Fruit fly (Drosophila melanogaster) whole organism, embryonic: ENCODE data around the gene cysu.

Source experiments
- Ada2b ChIP-seq: fragments of 200-800 bp; sonication (Bioruptor generic); IDR thresholded peaks from 2 replicates; pipeline ENCODE4 v1.3.6; 2022; ENCODE audit warnings: missing biosample characterization, missing genetic modification characterization
- Adf1 ChIP-seq: fragments of 200-800 bp; sonication (Bioruptor generic); IDR thresholded peaks from 2 replicates; pipeline ENCODE4 v1.3.6; 2022; ENCODE audit warnings: missing biosample characterization, missing genetic modification characterization
- Bgb ChIP-seq: fragments of 200-800 bp; sonication (Bioruptor generic); IDR thresholded peaks from 2 replicates; pipeline ENCODE4 v1.3.6; 2022; ENCODE audit warnings: missing biosample characterization, missing genetic modification characterization; ENCODE audit not compliant: partially characterized antibody
- C15 ChIP-seq: fragments of 200-800 bp; sonication (Bioruptor generic); IDR thresholded peaks from 3 replicates; pipeline ENCODE4 v1.3.6; 2022; ENCODE audit warnings: missing biosample characterization, missing genetic modification characterization
- CG10274 ChIP-seq: fragments of 200-800 bp; sonication (Bioruptor generic); optimal IDR thresholded peaks from 3 replicates; lab custom pipeline; 2017; ENCODE audit warnings: missing biosample characterization, mild to moderate bottlenecking, missing genetic modification characterization
- CG10462 ChIP-seq: fragments of 200-800 bp; sonication (Bioruptor generic); optimal IDR thresholded peaks from 2 replicates; lab custom pipeline; 2016; ENCODE audit warnings: missing biosample characterization, missing genetic modification characterization
- CG10543 ChIP-seq: fragments of 200-800 bp; sonication (Bioruptor generic); optimal IDR thresholded peaks from 3 replicates; lab custom pipeline; 2017; ENCODE audit warnings: missing biosample characterization, mild to moderate bottlenecking, missing genetic modification characterization, moderate library complexity
- CG11456 ChIP-seq: fragments of 200-800 bp; sonication (Bioruptor generic); IDR thresholded peaks from 3 replicates; pipeline ENCODE4 v1.3.6; 2022; ENCODE audit warnings: missing biosample characterization, missing genetic modification characterization
- CG11560 ChIP-seq: fragments of 200-800 bp; sonication (Bioruptor generic); IDR thresholded peaks from 3 replicates; pipeline ENCODE4 v1.3.6; 2022; ENCODE audit warnings: missing biosample characterization, missing genetic modification characterization
- CG12942 ChIP-seq: fragments of 200-800 bp; sonication (Bioruptor generic); optimal IDR thresholded peaks from 3 replicates; lab custom pipeline; 2016; ENCODE audit warnings: missing biosample characterization, missing genetic modification characterization
- CG15479 ChIP-seq: fragments of 200-800 bp; sonication (Bioruptor generic); optimal IDR thresholded peaks from 3 replicates; lab custom pipeline; 2019; ENCODE audit warnings: missing biosample characterization, mild to moderate bottlenecking, missing genetic modification characterization, moderate library complexity
- CG34422 ChIP-seq: fragments of 200-800 bp; sonication (Bioruptor generic); IDR thresholded peaks from 3 replicates; pipeline ENCODE4 v1.3.6; 2022; ENCODE audit warnings: missing biosample characterization, missing genetic modification characterization
- CG3726 ChIP-seq: fragments of 200-800 bp; sonication (Bioruptor generic); IDR thresholded peaks from 3 replicates; pipeline ENCODE4, ENCODE4 v1.3.6; 2022; ENCODE audit warnings: missing biosample characterization, missing genetic modification characterization
- CG3995 ChIP-seq: fragments of 200-800 bp; sonication (Bioruptor generic); optimal IDR thresholded peaks from 3 replicates; lab custom pipeline; 2016; ENCODE audit warnings: missing biosample characterization, missing genetic modification characterization
- CG7987 ChIP-seq: fragments of 200-800 bp; sonication (Bioruptor generic); optimal IDR thresholded peaks from 2 replicates; lab custom pipeline; 2018; ENCODE audit warnings: missing biosample characterization, mild to moderate bottlenecking, missing genetic modification characterization, moderate library complexity
- CG8388 ChIP-seq: fragments of 200-800 bp; sonication (Bioruptor generic); optimal IDR thresholded peaks from 2 replicates; lab custom pipeline; 2019; ENCODE audit warnings: missing biosample characterization, mild to moderate bottlenecking, missing genetic modification characterization, moderate library complexity
- CG8924 ChIP-seq: fragments of 200-800 bp; optimal IDR thresholded peaks from 3 replicates; lab custom pipeline; 2019; ENCODE audit warnings: missing biosample characterization, mild to moderate bottlenecking, missing genetic modification characterization, moderate library complexity
- D19A ChIP-seq: fragments of 200-800 bp; optimal IDR thresholded peaks from 3 replicates; lab custom pipeline; 2019; ENCODE audit warnings: missing biosample characterization, mild to moderate bottlenecking, missing genetic modification characterization, moderate library complexity
- Doc3 ChIP-seq: fragments of 200-800 bp; sonication (Bioruptor generic); IDR thresholded peaks from 3 replicates; pipeline ENCODE4 v1.3.6; 2022; ENCODE audit warnings: missing biosample characterization, missing genetic modification characterization; ENCODE audit not compliant: partially characterized antibody
- Dp ChIP-seq: fragments of 200-800 bp; sonication (Bioruptor generic); optimal IDR thresholded peaks from 2 replicates; lab custom pipeline; 2018; ENCODE audit warnings: missing biosample characterization, mild to moderate bottlenecking, missing genetic modification characterization, moderate library complexity
- Ets65A ChIP-seq: fragments of 200-800 bp; sonication (Bioruptor generic); peaks from one replicate; lab custom pipeline; 2016; ENCODE audit warnings: missing biosample characterization, missing genetic modification characterization
- Gug ChIP-seq: fragments of 200-800 bp; sonication (Bioruptor generic); IDR thresholded peaks from 4 replicates; pipeline ENCODE4 v1.3.6; 2022; ENCODE audit warnings: missing biosample characterization, missing genetic modification characterization
- Hey ChIP-seq: fragments of 200-800 bp; sonication (Bioruptor generic); optimal IDR thresholded peaks from 3 replicates; lab custom pipeline; 2018; ENCODE audit warnings: missing biosample characterization, mild to moderate bottlenecking, missing genetic modification characterization
- Jarid2 ChIP-seq: fragments of 200-800 bp; sonication (Bioruptor generic); optimal IDR thresholded peaks from 3 replicates; lab custom pipeline; 2017; ENCODE audit warnings: mild to moderate bottlenecking, missing biosample characterization, missing genetic modification reagents, missing genetic modification characterization
- Opbp ChIP-seq: fragments of 200-800 bp; sonication (Bioruptor generic); IDR thresholded peaks from 3 replicates; pipeline ENCODE4 v1.3.6; 2022; ENCODE audit warnings: missing biosample characterization, missing genetic modification characterization; ENCODE audit not compliant: partially characterized antibody
- Ptx1 ChIP-seq: fragments of 200-800 bp; sonication (Bioruptor generic); IDR thresholded peaks from 2 replicates; pipeline ENCODE4 v1.3.6; 2022; ENCODE audit warnings: missing biosample characterization, missing genetic modification characterization
- Sox100B ChIP-seq: fragments of 200-800 bp; sonication (Bioruptor generic); optimal IDR thresholded peaks from 3 replicates; lab custom pipeline; 2018; ENCODE audit warnings: missing biosample characterization, mild to moderate bottlenecking, missing genetic modification characterization
- ac ChIP-seq: fragments of 200-800 bp; sonication (Bioruptor generic); optimal IDR thresholded peaks from 3 replicates; lab custom pipeline; 2017; ENCODE audit warnings: missing biosample characterization, mild to moderate bottlenecking, missing genetic modification characterization
- aop ChIP-seq: fragments of 200-800 bp; sonication (Bioruptor generic); IDR thresholded peaks from 2 replicates; pipeline ENCODE4 v1.3.6; 2022; ENCODE audit warnings: missing biosample characterization, missing genetic modification characterization
- cg ChIP-seq: fragments of 200-800 bp; sonication (Bioruptor generic); optimal IDR thresholded peaks from 3 replicates; lab custom pipeline; 2019; ENCODE audit warnings: missing biosample characterization, mild to moderate bottlenecking, missing genetic modification characterization, moderate library complexity
- chif ChIP-seq, 2 experiments: fragments of 200-800 bp; sonication (Bioruptor generic); optimal IDR thresholded peaks; 3 replicates each; lab custom pipeline; 2016; ENCODE audit warnings: missing biosample characterization in 2 of 2, missing genetic modification characterization in 2 of 2
- chinmo ChIP-seq: fragments of 200-800 bp; sonication (Bioruptor generic); IDR thresholded peaks from 4 replicates; pipeline ENCODE4 v1.3.6; 2022; ENCODE audit warnings: missing biosample characterization, missing genetic modification characterization; ENCODE audit not compliant: partially characterized antibody
- crol ChIP-seq: fragments of 200-800 bp; sonication (Bioruptor generic); IDR thresholded peaks from 2 replicates; pipeline ENCODE4 v1.3.6; 2022; ENCODE audit warnings: missing biosample characterization, missing genetic modification characterization
- hkb ChIP-seq, 2 experiments: fragments of 200-800 bp in 1 of 2; fragments of >200 bp in 1 of 2; sonication (Bioruptor generic) in 1 of 2; IDR thresholded peaks in 1 of 2; optimal IDR thresholded peaks in 1 of 2; 2 replicates each; pipeline versions ENCODE4 v1.3.6 to Lab custom; 2017 to 2022; ENCODE audit warnings: missing biosample characterization in 1 of 2, missing genetic modification characterization in 1 of 2
- ken ChIP-seq: fragments of 200-800 bp; sonication (Bioruptor generic); IDR thresholded peaks from 3 replicates; pipeline ENCODE4 v1.3.6; 2022; ENCODE audit warnings: missing biosample characterization, missing genetic modification characterization
- knrl ChIP-seq: fragments of 200-800 bp; sonication (Bioruptor generic); IDR thresholded peaks from 3 replicates; pipeline ENCODE4 v1.3.6; 2022; ENCODE audit warnings: missing biosample characterization, missing genetic modification characterization; ENCODE audit not compliant: partially characterized antibody
- lbe ChIP-seq: fragments of 200-800 bp; sonication (Bioruptor generic); optimal IDR thresholded peaks from 2 replicates; lab custom pipeline; 2016; ENCODE audit warnings: missing biosample characterization, mild to moderate bottlenecking, missing genetic modification characterization
- lilli ChIP-seq: fragments of 200-800 bp; sonication (Bioruptor generic); optimal IDR thresholded peaks from 3 replicates; lab custom pipeline; 2016; ENCODE audit warnings: missing biosample characterization, missing genetic modification characterization
- maf-S ChIP-seq: fragments of 200-800 bp; sonication (Bioruptor generic); optimal IDR thresholded peaks from 2 replicates; lab custom pipeline; 2016; ENCODE audit warnings: missing biosample characterization, missing genetic modification characterization
- mirr ChIP-seq: fragments of 200-800 bp; sonication (Bioruptor generic); optimal IDR thresholded peaks from 3 replicates; lab custom pipeline; 2018; ENCODE audit warnings: missing biosample characterization, mild to moderate bottlenecking, missing genetic modification characterization
- nerfin-2 ChIP-seq: fragments of 200-800 bp; sonication (Bioruptor generic); IDR thresholded peaks from 2 replicates; pipeline ENCODE4 v1.3.6; 2022; ENCODE audit warnings: missing biosample characterization, missing genetic modification characterization; ENCODE audit not compliant: partially characterized antibody
- peb ChIP-seq: fragments of 200-800 bp; sonication (Bioruptor generic); IDR thresholded peaks from 2 replicates; pipeline ENCODE4 v1.3.6; 2022; ENCODE audit warnings: missing biosample characterization, missing genetic modification characterization
- pros ChIP-seq: fragments of 200-800 bp; sonication (Bioruptor generic); optimal IDR thresholded peaks from 3 replicates; lab custom pipeline; 2019; ENCODE audit warnings: missing biosample characterization, mild to moderate bottlenecking, missing genetic modification characterization, moderate library complexity
- sob ChIP-seq: fragments of 200-800 bp; sonication (Bioruptor generic); IDR thresholded peaks from 2 replicates; pipeline ENCODE4 v1.3.6; 2022; ENCODE audit warnings: missing biosample characterization, missing genetic modification characterization
- tap ChIP-seq: fragments of 200-800 bp; optimal IDR thresholded peaks from 3 replicates; lab custom pipeline; 2019; ENCODE audit warnings: missing biosample characterization, mild to moderate bottlenecking, missing genetic modification characterization, moderate library complexity
- tin ChIP-seq: fragments of 200-800 bp; sonication (Bioruptor generic); optimal IDR thresholded peaks from 3 replicates; lab custom pipeline; 2016; ENCODE audit warnings: missing biosample characterization, missing genetic modification characterization
- vnd ChIP-seq: fragments of 200-800 bp; sonication (Bioruptor generic); IDR thresholded peaks from 3 replicates; pipeline ENCODE4 v1.3.6; 2022; ENCODE audit warnings: missing biosample characterization, missing genetic modification characterization; ENCODE audit not compliant: partially characterized antibody
- wor ChIP-seq: fragments of 200-800 bp; sonication (Bioruptor generic); IDR thresholded peaks from 2 replicates; pipeline ENCODE4 v1.3.6; 2022; ENCODE audit warnings: missing biosample characterization, missing genetic modification characterization

The cysu gene

dm6 chr3R:17385329-17386019 is 40.1 kb upstream of the cysu start (continued):
- no peak for TF ChIP-seq wor (GFP tag; lab: Robert Waterston, UW)
- peak; percentile 72 for TF ChIP-seq Opbp (GFP tag; lab: Robert Waterston, UW)
- peak; percentile 72 for TF ChIP-seq Ada2b (GFP tag; lab: Robert Waterston, UW)
- peak; percentile 18 for TF ChIP-seq CG10274
- TF ChIP-seq lbe: no peak
- no peak for TF ChIP-seq tap
- peak; percentile 55 to 56 for TF ChIP-seq chif (GFP tag; optimal IDR thresholded peaks at IDR 0.05; lab: Kevin White, UChicago)
- no peak for TF ChIP-seq pros (GFP tag; lab: Kevin White, UChicago)
- peak; percentile 33 for TF ChIP-seq CG8924
- TF ChIP-seq CG10543 (GFP tag; lab: Kevin White, UChicago): peak; percentile 44
- peak; percentile 58; the same call in 1 of the 2 replicates for TF ChIP-seq Ptx1 (GFP tag; lab: Robert Waterston, UW)
- TF ChIP-seq hkb (optimal IDR thresholded peaks at IDR 0.05; lab: Kevin White, UChicago): peak; percentile 43
- peak; percentile 52; the same call in 1 of the 2 replicates for TF ChIP-seq hkb (GFP tag; IDR thresholded peaks at IDR 0.05; lab: Robert Waterston, UW)
- peak; percentile 33 for TF ChIP-seq Sox100B (GFP tag; lab: Kevin White, UChicago)
- peak; percentile 39; the same call in 1 of the 3 replicates for TF ChIP-seq knrl (GFP tag; lab: Robert Waterston, UW)
- no peak for TF ChIP-seq nerfin-2 (GFP tag; lab: Robert Waterston, UW)
- peak; percentile 98 for TF ChIP-seq Ets65A (GFP tag; lab: Kevin White, UChicago)
- TF ChIP-seq vnd: no peak
- no peak for TF ChIP-seq CG3726 (GFP tag; lab: Robert Waterston, UW)
- peak; percentile 47 for TF ChIP-seq CG3995 (GFP tag; lab: Kevin White, UChicago)
- peak; percentile 84 for TF ChIP-seq sob (GFP tag; lab: Robert Waterston, UW)
- TF ChIP-seq Dp: peak; percentile 97
- TF ChIP-seq C15 (GFP tag; lab: Robert Waterston, UW): no peak
- TF ChIP-seq Doc3 (GFP tag; lab: Robert Waterston, UW): no peak
- no peak for TF ChIP-seq crol (GFP tag; lab: Robert Waterston, UW)
- no peak for TF ChIP-seq CG11560
- TF ChIP-seq maf-S: peak; percentile 38
- TF ChIP-seq tin (GFP tag; lab: Kevin White, UChicago): peak; percentile 69
- TF ChIP-seq CG7987 (GFP tag; lab: Kevin White, UChicago): peak; percentile 65
- peak; percentile 77; the same call in 2 of the 3 replicates for TF ChIP-seq CG11456
- no peak for TF ChIP-seq CG8388 (GFP tag; lab: Kevin White, UChicago)
- no peak for TF ChIP-seq CG10462 (GFP tag; lab: Kevin White, UChicago)
- no peak; the same call in 3 of the 4 replicates for TF ChIP-seq chinmo
- no peak for TF ChIP-seq CG15479 (GFP tag; lab: Kevin White, UChicago)
- peak; percentile 24 for TF ChIP-seq mirr (GFP tag; lab: Kevin White, UChicago)
- TF ChIP-seq CG12942 (GFP tag; lab: Kevin White, UChicago): peak; percentile 38
- no peak for TF ChIP-seq ac (GFP tag; lab: Kevin White, UChicago)
- TF ChIP-seq Adf1: peak; percentile 42; the same call in 1 of the 2 replicates
- TF ChIP-seq Jarid2 (GFP tag; lab: Kevin White, UChicago): peak; percentile 28
- no peak; the same call in 3 of the 4 replicates for TF ChIP-seq Gug
- no peak; the same call in 2 of the 3 replicates for TF ChIP-seq CG34422 (GFP tag; lab: Robert Waterston, UW)
- no peak for TF ChIP-seq cg
- TF ChIP-seq ken (GFP tag; lab: Robert Waterston, UW): peak; percentile 74
- peak; percentile 69 for TF ChIP-seq lilli (GFP tag; lab: Kevin White, UChicago)
- TF ChIP-seq D19A (tag; lab: Kevin White, UChicago): peak; percentile 12
- TF ChIP-seq aop (GFP tag; lab: Robert Waterston, UW): 0 out of 2 replicates have a peak, but pooled peaks have one; percentile 45
- TF ChIP-seq Bgb (GFP tag; lab: Robert Waterston, UW): peak; percentile 68; the same call in 1 of the 2 replicates
- no peak for TF ChIP-seq peb (GFP tag; lab: Robert Waterston, UW)
- TF ChIP-seq Hey (tag; lab: Kevin White, UChicago): no peak
